Worm (Caenorhabditis elegans): Measurements from ENCODE around the gene ubxn-2.

Gene ubxn-2

ce11 chrIV:2708329-2708965, 17.2 kb downstream of the ubxn-2 start (continued):
- TF ChIP-seq fkh-8 (tag; optimal IDR thresholded peaks at IDR 0.05), result peak; percentile 97
- TF ChIP-seq nhr-12 (tag; optimal IDR thresholded peaks at IDR 0.05), result no peak
- peak; percentile 57 for TF ChIP-seq C16A3.4 (tag; optimal IDR thresholded peaks at IDR 0.05)
- no peak for TF ChIP-seq unc-98 (GFP tag; IDR thresholded peaks at IDR 0.05)
- peak; percentile 24 for TF ChIP-seq ama-1 (optimal IDR thresholded peaks at IDR 0.05)
- TF ChIP-seq nhr-19 (GFP tag; conservative IDR thresholded peaks at IDR 0.05), result peak; percentile 87
- peak; percentile 95 for TF ChIP-seq snu-23 (GFP tag; optimal IDR thresholded peaks at IDR 0.05)
- peak; percentile 20 for TF ChIP-seq aha-1 (tag; optimal IDR thresholded peaks at IDR 0.05)
- peak; percentile 40 for TF ChIP-seq lin-15B (tag; optimal IDR thresholded peaks at IDR 0.05)
- peak; percentile 90 for TF ChIP-seq nhr-20 (tag; optimal IDR thresholded peaks at IDR 0.05)
- peak; percentile 42 for TF ChIP-seq zip-4 (GFP tag; optimal IDR thresholded peaks at IDR 0.05)
- peak; percentile 87 for TF ChIP-seq mab-9 (GFP tag; IDR thresholded peaks at IDR 0.05)
- peak; percentile 62 for TF ChIP-seq F16B12.6 (tag; optimal IDR thresholded peaks at IDR 0.05)
- TF ChIP-seq unc-62 (GFP tag; optimal IDR thresholded peaks at IDR 0.05), result no peak
- no peak for TF ChIP-seq ceh-88 (GFP tag; IDR thresholded peaks at IDR 0.05)
- TF ChIP-seq swsn-7 (tag; optimal IDR thresholded peaks at IDR 0.05), result peak; percentile 92
- TF ChIP-seq Y116A8C.19 (tag; optimal IDR thresholded peaks at IDR 0.05; ENCODE audit: borderline replicate concordance), result no peak
- TF ChIP-seq tbx-2 (tag; optimal IDR thresholded peaks at IDR 0.05), result peak; percentile 92
- TF ChIP-seq nhr-85 (tag), result peak; percentile 88
- TF ChIP-seq nhr-11 (tag; optimal IDR thresholded peaks at IDR 0.05), result peak; percentile 47
- peak; percentile 77 to 86 for TF ChIP-seq lin-35 (GFP tag; optimal IDR thresholded peaks at IDR 0.05)
- TF ChIP-seq dsc-1 (tag; optimal IDR thresholded peaks at IDR 0.05), result peak; percentile 73
- peak; percentile 74 for TF ChIP-seq irx-1 (tag; optimal IDR thresholded peaks at IDR 0.05)
- TF ChIP-seq mdl-1 (tag; optimal IDR thresholded peaks at IDR 0.05), result peak; percentile 11 to 94
- no peak for TF ChIP-seq efl-3 (GFP tag; optimal IDR thresholded peaks at IDR 0.05)
- TF ChIP-seq ceh-82 (tag; optimal IDR thresholded peaks at IDR 0.05), result peak; percentile 55 to 91 (median 88)

- no peak for TF ChIP-seq snu-23 (GFP tag; optimal IDR thresholded peaks at IDR 0.05)
- TF ChIP-seq nhr-28 (tag; optimal IDR thresholded peaks at IDR 0.05), result no peak
- no peak for TF ChIP-seq ceh-82 (tag; optimal IDR thresholded peaks at IDR 0.05)
- no peak for TF ChIP-seq egl-13 (tag; optimal IDR thresholded peaks at IDR 0.05)
- no peak for TF ChIP-seq snpc-4 (tag; optimal IDR thresholded peaks at IDR 0.05)
- TF ChIP-seq nhr-85 (tag), result no peak
- no peak for TF ChIP-seq unc-86 (tag; optimal IDR thresholded peaks at IDR 0.05)
- peak; percentile 3 for TF ChIP-seq ceh-90 (tag; optimal IDR thresholded peaks at IDR 0.05)
- no peak for TF ChIP-seq pag-3 (tag; optimal IDR thresholded peaks at IDR 0.05; ENCODE audit: borderline replicate concordance, insufficient read depth)
These were observed 18.6 kb downstream of the ubxn-2 start, which contains the start of gene ubc-8 for ce11 chrIV:2707012-2707411. Gene ubc-8 (minus strand): TSS chrIV:2707238.

ce11 chrIV:2705675-2706074, 19.9 kb downstream of the ubxn-2 start:
- TF ChIP-seq efl-1 (optimal IDR thresholded peaks at IDR 0.05), result no peak
- TF ChIP-seq efl-1 (GFP tag; optimal IDR thresholded peaks at IDR 0.05 in 1 of 2), result peak in 1 of 2 experiments; percentile 5
- TF ChIP-seq aha-1 (tag; optimal IDR thresholded peaks at IDR 0.05), result no peak
- peak in 1 of 2 experiments; percentile 10 for TF ChIP-seq ztf-11 (tag; optimal IDR thresholded peaks at IDR 0.05)
- TF ChIP-seq rnt-1 (tag; optimal IDR thresholded peaks at IDR 0.05), result peak; percentile 10
- peak; percentile 68 for TF ChIP-seq nhr-85 (tag)
- TF ChIP-seq ceh-90 (tag; optimal IDR thresholded peaks at IDR 0.05), result peak; percentile 32

ce11 chrIV:2703927-2704401, 21.7 kb downstream of the ubxn-2 start, which contains the start of gene Y94H6A.5:
Gene Y94H6A.5 (minus strand): TSS chrIV:2703977.
- TF ChIP-seq tbx-2 (tag; optimal IDR thresholded peaks at IDR 0.05), result peak; percentile 45
- no peak for TF ChIP-seq ets-5 (GFP tag; IDR thresholded peaks at IDR 0.05)
- no peak for TF ChIP-seq unc-62 (GFP tag; optimal IDR thresholded peaks at IDR 0.05)
- TF ChIP-seq mab-9 (GFP tag; IDR thresholded peaks at IDR 0.05), result no peak
- TF ChIP-seq fkh-4 (tag; optimal IDR thresholded peaks at IDR 0.05; ENCODE audit: borderline replicate concordance), result no peak
- TF ChIP-seq vab-15 (tag; optimal IDR thresholded peaks at IDR 0.05), result no peak
- peak; percentile 56 for TF ChIP-seq mep-1 (tag; optimal IDR thresholded peaks at IDR 0.05)
- no peak for TF ChIP-seq nhr-77 (tag; optimal IDR thresholded peaks at IDR 0.05)
- TF ChIP-seq C16A3.4 (tag; optimal IDR thresholded peaks at IDR 0.05), result peak; percentile 36
- no peak for TF ChIP-seq efl-3 (GFP tag; optimal IDR thresholded peaks at IDR 0.05)
- TF ChIP-seq xbp-1 (tag; optimal IDR thresholded peaks at IDR 0.05), result peak; percentile 33
- peak; percentile 59 for TF ChIP-seq efl-1 (optimal IDR thresholded peaks at IDR 0.05)
- TF ChIP-seq efl-1 (GFP tag; optimal IDR thresholded peaks at IDR 0.05 in 1 of 2), result peak; percentile 64 to 93
- TF ChIP-seq unc-86 (tag; optimal IDR thresholded peaks at IDR 0.05), result no peak
- TF ChIP-seq grh-1 (GFP tag; IDR thresholded peaks at IDR 0.05), result no peak
- no peak for TF ChIP-seq rnt-1 (tag; optimal IDR thresholded peaks at IDR 0.05)
- no peak for TF ChIP-seq aha-1 (tag; optimal IDR thresholded peaks at IDR 0.05)
- TF ChIP-seq sox-4 (tag; optimal IDR thresholded peaks at IDR 0.05), result no peak
- no peak for TF ChIP-seq unc-30 (tag; optimal IDR thresholded peaks at IDR 0.05)
- peak; percentile 45 for TF ChIP-seq ama-1 (optimal IDR thresholded peaks at IDR 0.05)
- no peak for TF ChIP-seq pag-3 (tag; optimal IDR thresholded peaks at IDR 0.05; ENCODE audit: borderline replicate concordance, insufficient read depth)
- peak; percentile 55 for TF ChIP-seq fkh-8 (tag; optimal IDR thresholded peaks at IDR 0.05)
- no peak for TF ChIP-seq hlh-4 (tag; optimal IDR thresholded peaks at IDR 0.05)

All from whole organism, L1 larva.